Fruit fly (Drosophila melanogaster): ENCODE measurements around the gene CG17376.

DNA sequence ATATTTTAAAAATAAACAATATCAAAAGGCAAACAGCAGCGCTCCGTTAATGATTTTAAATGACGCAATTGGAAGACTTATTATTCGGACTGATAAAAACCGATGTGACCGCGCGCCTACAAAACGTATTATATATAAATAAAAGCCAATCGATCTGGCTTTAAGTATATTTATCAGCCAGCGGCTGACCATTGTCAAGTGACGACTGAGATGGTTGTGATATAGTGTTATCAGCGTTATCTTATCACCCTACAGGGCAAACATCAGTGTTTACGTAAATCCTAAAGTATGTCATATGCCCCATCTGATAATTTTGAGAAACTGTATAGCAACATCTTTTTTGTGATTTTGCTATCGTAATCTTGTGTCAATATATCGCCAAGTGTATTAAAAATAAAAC is 11.3 kb downstream of the CG17376 start:
- TF ChIP-seq ttk (optimal IDR thresholded peaks at IDR 0.05) (no peak), h (optimal IDR thresholded peaks at IDR 0.05) (no peak), insv (optimal IDR thresholded peaks at IDR 0.05) (no peak), Sin3A (optimal IDR thresholded peaks at IDR 0.05) (no peak), Myc (optimal IDR thresholded peaks at IDR 0.05) (no peak)

Measured in Kc167 (cell line).